Worm (Caenorhabditis elegans) whole organism, L4 larva: ENCODE results near the gene ZK1055.7.

Experiments used
- aha-1 ChIP-seq: fragments of 150-350 bp; peaks from one replicate; lab custom pipeline; 2014; ENCODE audit warnings: missing biosample characterization, missing genetic modification characterization
- dmd-8 ChIP-seq: fragments of 200-800 bp; sonication (Bioruptor generic); IDR thresholded peaks from 2 replicates; pipeline ENCODE4 v1.3.6; 2022; ENCODE audit warnings: missing genetic modification characterization, missing compliant biosample characterization

DNA sequence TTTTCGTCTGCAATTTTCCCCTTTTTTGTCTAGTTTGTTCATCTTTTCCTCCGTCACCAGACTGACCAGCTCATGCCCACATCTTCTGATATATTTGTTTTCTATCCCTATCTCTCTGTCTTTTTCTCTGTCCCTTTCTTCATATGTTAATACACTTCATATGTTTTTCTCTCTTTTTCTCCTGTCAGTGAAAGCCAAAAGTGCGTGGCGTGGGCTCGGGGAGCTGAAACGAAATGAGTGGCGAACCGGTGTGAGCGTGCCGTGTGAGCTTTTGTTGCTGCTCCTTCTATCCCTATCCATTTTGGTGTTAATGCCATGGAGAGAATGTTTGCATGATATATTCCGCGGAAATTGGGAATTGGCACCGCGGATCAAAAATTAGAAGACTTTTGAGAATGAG lies 26.7 kb upstream of the ZK1055.7 start:
- TF ChIP-seq aha-1 (peak; percentile 83), dmd-8 (no peak)
